Worm (Caenorhabditis elegans): ENCODE data around the gene epg-9.

DNA sequence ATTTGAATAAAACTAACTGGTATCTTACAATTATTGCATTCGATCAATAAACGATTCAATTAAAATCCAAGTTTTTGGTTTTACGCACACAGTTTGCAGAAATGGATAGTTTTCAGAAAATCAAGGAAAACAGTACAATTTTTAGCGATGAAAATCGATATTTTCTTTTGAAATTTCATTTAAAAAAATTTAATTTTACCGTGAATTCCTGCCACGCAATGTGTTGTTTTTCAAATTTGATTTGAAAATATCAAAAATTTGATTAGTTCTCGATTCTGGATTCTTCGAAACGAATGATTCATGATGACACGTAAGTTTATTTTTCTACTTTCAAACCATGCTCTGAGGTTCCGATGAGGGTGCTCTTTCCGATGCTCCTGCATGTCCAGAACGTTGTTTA is 38.9 kb upstream of the epg-9 start, which contains the start of gene Y69A2AR.50:
- TF ChIP-seq C08G9.2 (tag; optimal IDR thresholded peaks at IDR 0.05) (no peak), dmd-4 (tag; optimal IDR thresholded peaks at IDR 0.05; ENCODE audit: borderline replicate concordance) (no peak), pha-4 (tag; optimal IDR thresholded peaks at IDR 0.05) (no peak), unc-86 (tag; optimal IDR thresholded peaks at IDR 0.05) (no peak), nhr-11 (tag; optimal IDR thresholded peaks at IDR 0.05) (no peak), elt-2 (tag; optimal IDR thresholded peaks at IDR 0.05) (no peak), K09A11.1 (tag; optimal IDR thresholded peaks at IDR 0.05; ENCODE audit: insufficient read depth) (no peak), Y22D7AL.16 (tag; optimal IDR thresholded peaks at IDR 0.05) (no peak), ama-1 (optimal IDR thresholded peaks at IDR 0.05) (no peak), fkh-10 (GFP tag; optimal IDR thresholded peaks at IDR 0.05) (no peak), che-1 (tag; optimal IDR thresholded peaks at IDR 0.05) (no peak), ceh-22 (tag; optimal IDR thresholded peaks at IDR 0.05) (no peak), unc-3 (GFP tag; conservative IDR thresholded peaks at IDR 0.05) (no peak), unc-3 (tag; optimal IDR thresholded peaks at IDR 0.05) (no peak)

All from whole organism, late embryonic.